Fruit fly (Drosophila melanogaster) whole organism, embryonic: ENCODE data around the gene EMC3.
A peak's percentile ranks its signal among the peaks of the same experiment; 100 is the strongest.

ENCODE experiments used
- Ada2b ChIP-seq: fragments of 200-800 bp; sonication (Bioruptor generic); IDR thresholded peaks from 2 replicates; pipeline ENCODE4 v1.3.6; 2022; ENCODE audit warnings: missing biosample characterization, missing genetic modification characterization
- Adf1 ChIP-seq: fragments of 200-800 bp; sonication (Bioruptor generic); IDR thresholded peaks from 2 replicates; pipeline ENCODE4 v1.3.6; 2022; ENCODE audit warnings: missing biosample characterization, missing genetic modification characterization
- Atf6 ChIP-seq: fragments of 200-800 bp; sonication (Bioruptor generic); IDR thresholded peaks from 2 replicates; pipeline ENCODE4 v1.3.6; 2022; ENCODE audit warnings: missing biosample characterization, missing genetic modification characterization
- Blimp-1 ChIP-seq: fragments of 200-800 bp; sonication (Bioruptor generic); optimal IDR thresholded peaks from 3 replicates; lab custom pipeline; 2018; ENCODE audit warnings: missing biosample characterization, missing genetic modification characterization, mild to moderate bottlenecking, moderate library complexity, missing genetic modification reagents
- Bteb2 ChIP-seq: fragments of 200-800 bp; sonication (Bioruptor generic); optimal IDR thresholded peaks from 2 replicates; lab custom pipeline; 2016; ENCODE audit warnings: missing biosample characterization, missing genetic modification characterization
- CG10565 ChIP-seq: fragments of 200-800 bp; sonication (Bioruptor generic); optimal IDR thresholded peaks from 3 replicates; lab custom pipeline; 2016; ENCODE audit warnings: missing biosample characterization, mild to moderate bottlenecking, missing genetic modification characterization
- CG11696 ChIP-seq: fragments of 200-800 bp; sonication (Bioruptor generic); IDR thresholded peaks from 2 replicates; pipeline ENCODE4 v1.3.6; 2022; ENCODE audit warnings: missing biosample characterization, missing genetic modification characterization
- CG12299 ChIP-seq: fragments of 200-800 bp; sonication (Bioruptor generic); optimal IDR thresholded peaks from 2 replicates; lab custom pipeline; 2018; ENCODE audit warnings: missing biosample characterization, mild to moderate bottlenecking, missing genetic modification characterization
- CG12942 ChIP-seq: fragments of 200-800 bp; sonication (Bioruptor generic); optimal IDR thresholded peaks from 3 replicates; lab custom pipeline; 2016; ENCODE audit warnings: missing biosample characterization, missing genetic modification characterization
- CG13123 ChIP-seq: fragments of 200-800 bp; sonication (Bioruptor generic); optimal IDR thresholded peaks from 2 replicates; lab custom pipeline; 2016; ENCODE audit warnings: missing biosample characterization, missing genetic modification characterization
- CG13624 ChIP-seq: fragments of 200-800 bp; sonication (Bioruptor generic); optimal IDR thresholded peaks from 2 replicates; lab custom pipeline; 2016; ENCODE audit warnings: missing biosample characterization, missing genetic modification characterization
- CG14860 ChIP-seq: fragments of 200-800 bp; sonication (Bioruptor generic); IDR thresholded peaks from 3 replicates; pipeline ENCODE4 v1.3.6; 2022; ENCODE audit warnings: missing biosample characterization, missing genetic modification characterization; ENCODE audit not compliant: partially characterized antibody
- CG18262 ChIP-seq: fragments of 200-800 bp; optimal IDR thresholded peaks from 3 replicates; lab custom pipeline; 2019; ENCODE audit warnings: missing biosample characterization, mild to moderate bottlenecking, missing genetic modification characterization, moderate library complexity
- CG32767 ChIP-seq: fragments of 200-800 bp; sonication (Bioruptor generic); IDR thresholded peaks from 2 replicates; pipeline ENCODE4 v1.3.6; 2022; ENCODE audit warnings: missing biosample characterization, missing genetic modification characterization
- CG4820 ChIP-seq: fragments of 200-800 bp; sonication (Bioruptor generic); optimal IDR thresholded peaks from 3 replicates; lab custom pipeline; 2016; ENCODE audit warnings: missing biosample characterization, missing genetic modification characterization
- CG4854 ChIP-seq: fragments of 200-800 bp; sonication (Bioruptor generic); optimal IDR thresholded peaks from 2 replicates; lab custom pipeline; 2016; ENCODE audit warnings: missing biosample characterization, missing genetic modification characterization, inconsistent platforms
- CG6765 ChIP-seq: fragments of 200-800 bp; sonication (Bioruptor generic); optimal IDR thresholded peaks from 3 replicates; lab custom pipeline; 2017; ENCODE audit warnings: missing biosample characterization, mild to moderate bottlenecking, missing genetic modification characterization
- CG8089 ChIP-seq: fragments of 200-800 bp; sonication (Bioruptor generic); optimal IDR thresholded peaks from 3 replicates; lab custom pipeline; 2016; ENCODE audit warnings: missing biosample characterization, missing genetic modification characterization
- CG8944 ChIP-seq: fragments of 200-800 bp; sonication (Bioruptor generic); optimal IDR thresholded peaks from 3 replicates; lab custom pipeline; 2016; ENCODE audit warnings: missing biosample characterization, missing genetic modification characterization
- Camta ChIP-seq: fragments of 200-800 bp; sonication (Bioruptor generic); optimal IDR thresholded peaks from 2 replicates; lab custom pipeline; 2016; ENCODE audit warnings: missing biosample characterization, missing genetic modification characterization
- Dad ChIP-seq: fragments of 200-800 bp; sonication (Bioruptor generic); optimal IDR thresholded peaks from 3 replicates; lab custom pipeline; 2016; ENCODE audit warnings: missing biosample characterization, missing genetic modification characterization
- HLH4C ChIP-seq: fragments of 200-800 bp; sonication (Bioruptor generic); IDR thresholded peaks from 3 replicates; pipeline ENCODE4 v1.3.6; 2022; ENCODE audit warnings: missing biosample characterization, missing genetic modification characterization; ENCODE audit not compliant: partially characterized antibody
- Hr78 ChIP-seq, 2 experiments: fragments of 200-800 bp in 1 of 2; fragments of >200 bp in 1 of 2; sonication (Bioruptor generic) in 1 of 2; optimal IDR thresholded peaks; 2 replicates each; lab custom pipeline; 2017 to 2019; ENCODE audit warnings: missing biosample characterization in 2 of 2, missing genetic modification characterization in 2 of 2, mild to moderate bottlenecking in 1 of 2, moderate library complexity in 1 of 2
- Nf-YC ChIP-seq: fragments of 200-800 bp; optimal IDR thresholded peaks from 3 replicates; lab custom pipeline; 2019; ENCODE audit warnings: missing biosample characterization, mild to moderate bottlenecking, missing genetic modification characterization, moderate library complexity
- NfI ChIP-seq: fragments of 200-800 bp; sonication (Bioruptor generic); optimal IDR thresholded peaks from 3 replicates; lab custom pipeline; 2018; ENCODE audit warnings: missing biosample characterization, mild to moderate bottlenecking, missing genetic modification characterization, moderate library complexity
- Opbp ChIP-seq: fragments of 200-800 bp; sonication (Bioruptor generic); IDR thresholded peaks from 3 replicates; pipeline ENCODE4 v1.3.6; 2022; ENCODE audit warnings: missing biosample characterization, missing genetic modification characterization; ENCODE audit not compliant: partially characterized antibody
- Stat92E ChIP-seq, 3 experiments: fragments of >200 bp in 2 of 3; fragments of 200-800 bp in 1 of 3; sonication (Bioruptor generic) in 1 of 3; optimal IDR thresholded peaks; 2 replicates each; lab custom pipeline; 2017 to 2019; ENCODE audit warnings: missing biosample characterization in 3 of 3, missing genetic modification characterization in 3 of 3, mild to moderate bottlenecking in 1 of 3, moderate library complexity in 1 of 3
- bigmax ChIP-seq: fragments of 200-800 bp; sonication (Bioruptor generic); optimal IDR thresholded peaks from 2 replicates; lab custom pipeline; 2018; ENCODE audit warnings: missing biosample characterization, mild to moderate bottlenecking, missing genetic modification characterization
- cas ChIP-seq: fragments of 200-800 bp; sonication (Bioruptor generic); IDR thresholded peaks from 2 replicates; pipeline ENCODE4 v1.3.6; 2022; ENCODE audit warnings: missing biosample characterization, missing genetic modification characterization
- chm ChIP-seq: fragments of 200-800 bp; sonication (Bioruptor generic); IDR thresholded peaks from 2 replicates; pipeline ENCODE4 v1.3.6; 2022; ENCODE audit warnings: missing biosample characterization, missing genetic modification characterization
- croc ChIP-seq: fragments of 200-800 bp; sonication (Bioruptor generic); conservative IDR thresholded peaks from 3 replicates; pipeline ENCODE4 v1.3.6; 2022; ENCODE audit warnings: missing biosample characterization, missing genetic modification characterization
- dan ChIP-seq: fragments of 200-800 bp; sonication (Bioruptor generic); IDR thresholded peaks from 2 replicates; pipeline ENCODE4 v1.3.6; 2022; ENCODE audit warnings: missing biosample characterization, missing genetic modification characterization
- dati ChIP-seq: fragments of 200-800 bp; sonication (Bioruptor generic); IDR thresholded peaks from 2 replicates; pipeline ENCODE4 v1.3.6; 2022; ENCODE audit warnings: missing biosample characterization, missing genetic modification characterization
- gcm2 ChIP-seq: fragments of 200-800 bp; sonication (Bioruptor generic); optimal IDR thresholded peaks from 2 replicates; lab custom pipeline; 2016; ENCODE audit warnings: missing biosample characterization, missing genetic modification characterization
- grn ChIP-seq: fragments of 200-800 bp; sonication (Bioruptor generic); optimal IDR thresholded peaks from 3 replicates; lab custom pipeline; 2017; ENCODE audit warnings: missing biosample characterization, missing genetic modification characterization
- kay ChIP-seq: fragments of 200-800 bp; sonication (Bioruptor generic); optimal IDR thresholded peaks from 2 replicates; lab custom pipeline; 2016; ENCODE audit warnings: missing biosample characterization, missing genetic modification characterization
- ken ChIP-seq: fragments of 200-800 bp; sonication (Bioruptor generic); IDR thresholded peaks from 3 replicates; pipeline ENCODE4 v1.3.6; 2022; ENCODE audit warnings: missing biosample characterization, missing genetic modification characterization
- knrl ChIP-seq: fragments of 200-800 bp; sonication (Bioruptor generic); IDR thresholded peaks from 3 replicates; pipeline ENCODE4 v1.3.6; 2022; ENCODE audit warnings: missing biosample characterization, missing genetic modification characterization; ENCODE audit not compliant: partially characterized antibody
- luna ChIP-seq: fragments of 200-800 bp; sonication (Bioruptor generic); optimal IDR thresholded peaks from 2 replicates; lab custom pipeline; 2016; ENCODE audit warnings: missing biosample characterization, missing genetic modification characterization
- nerfin-1 ChIP-seq: fragments of 200-800 bp; sonication (Bioruptor generic); optimal IDR thresholded peaks from 3 replicates; lab custom pipeline; 2019; ENCODE audit warnings: missing biosample characterization, mild to moderate bottlenecking, missing genetic modification characterization, moderate library complexity
- nerfin-2 ChIP-seq: fragments of 200-800 bp; sonication (Bioruptor generic); IDR thresholded peaks from 2 replicates; pipeline ENCODE4 v1.3.6; 2022; ENCODE audit warnings: missing biosample characterization, missing genetic modification characterization; ENCODE audit not compliant: partially characterized antibody
- pb ChIP-seq: fragments of 200-800 bp; sonication (Bioruptor generic); optimal IDR thresholded peaks from 3 replicates; lab custom pipeline; 2016; ENCODE audit warnings: missing biosample characterization, missing genetic modification characterization
- pros ChIP-seq: fragments of 200-800 bp; sonication (Bioruptor generic); optimal IDR thresholded peaks from 3 replicates; lab custom pipeline; 2019; ENCODE audit warnings: missing biosample characterization, mild to moderate bottlenecking, missing genetic modification characterization, moderate library complexity
- ro ChIP-seq: fragments of 200-800 bp; sonication (Bioruptor generic); IDR thresholded peaks from 2 replicates; pipeline ENCODE4 v1.3.6; 2022; ENCODE audit warnings: missing biosample characterization, missing genetic modification characterization
- sim ChIP-seq: fragments of 200-800 bp; sonication (Bioruptor generic); IDR thresholded peaks from 2 replicates; pipeline ENCODE4 v1.3.6; 2022; ENCODE audit warnings: missing biosample characterization, missing genetic modification characterization
- sisA ChIP-seq: fragments of 200-800 bp; sonication (Bioruptor generic); IDR thresholded peaks from 2 replicates; pipeline ENCODE4 v1.3.6; 2022; ENCODE audit warnings: missing biosample characterization, missing genetic modification characterization
- slp2 ChIP-seq: fragments of 200-800 bp; sonication (Bioruptor generic); optimal IDR thresholded peaks from 2 replicates; lab custom pipeline; 2016; ENCODE audit warnings: missing biosample characterization, missing genetic modification characterization
- ssp ChIP-seq: fragments of 200-800 bp; sonication (Bioruptor generic); IDR thresholded peaks from 2 replicates; pipeline ENCODE4 v1.3.6; 2022; ENCODE audit warnings: missing biosample characterization, missing genetic modification characterization
- tio ChIP-seq: fragments of 200-800 bp; sonication (Bioruptor generic); optimal IDR thresholded peaks from 2 replicates; lab custom pipeline; 2017; ENCODE audit warnings: missing biosample characterization, missing genetic modification characterization, inconsistent platforms
- vnd ChIP-seq: fragments of 200-800 bp; sonication (Bioruptor generic); IDR thresholded peaks from 3 replicates; pipeline ENCODE4 v1.3.6; 2022; ENCODE audit warnings: missing biosample characterization, missing genetic modification characterization; ENCODE audit not compliant: partially characterized antibody
- z ChIP-seq: fragments of 200-800 bp; sonication (Bioruptor generic); IDR thresholded peaks from 3 replicates; pipeline ENCODE4 v1.3.6; 2022; ENCODE audit warnings: missing biosample characterization, missing genetic modification characterization

Gene EMC3

DNA sequence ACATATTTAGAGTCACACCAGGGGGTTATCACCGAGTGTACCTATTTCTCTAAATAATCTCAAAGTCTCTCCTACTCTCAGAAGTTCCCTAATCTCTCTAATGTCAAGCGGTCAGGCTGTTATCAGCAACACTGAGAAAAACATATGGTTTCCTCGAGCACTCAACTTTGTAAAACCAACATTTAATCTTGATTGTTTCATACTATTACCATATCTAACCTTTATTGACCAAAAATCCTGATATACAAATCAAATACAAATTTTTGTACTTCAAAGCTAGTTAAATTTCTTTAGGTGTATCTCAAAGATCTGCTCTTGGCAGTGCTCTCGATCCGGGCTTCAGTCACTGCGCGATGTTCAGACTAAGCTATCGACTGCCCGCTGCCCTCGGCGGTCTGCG is 28.9 kb downstream of the EMC3 start, which contains the start of gene CG6415 (continued):
- TF ChIP-seq CG8944 (GFP tag; lab: Kevin White, UChicago), result peak; percentile 60
- 0 out of 2 replicates have a peak, but pooled peaks have one; percentile 19 for TF ChIP-seq cas (GFP tag; lab: Robert Waterston, UW)
- no peak for TF ChIP-seq HLH4C (GFP tag; lab: Robert Waterston, UW)
- TF ChIP-seq luna (GFP tag; lab: Kevin White, UChicago), result no peak
- TF ChIP-seq dati (GFP tag; lab: Robert Waterston, UW), result peak; percentile 50; the same call in 1 of the 2 replicates
- peak; percentile 46; the same call in 1 of the 2 replicates for TF ChIP-seq Ada2b (GFP tag; lab: Robert Waterston, UW)
- TF ChIP-seq Blimp-1 (GFP tag; lab: Kevin White, UChicago), result peak; percentile 74
- peak; percentile 64 for TF ChIP-seq croc (GFP tag; lab: Robert Waterston, UW)
- TF ChIP-seq CG32767 (GFP tag; lab: Robert Waterston, UW), result peak; percentile 21; the same call in 1 of the 2 replicates
- peak; percentile 44 for TF ChIP-seq CG6765 (GFP tag; lab: Kevin White, UChicago)
- no peak for TF ChIP-seq nerfin-2 (GFP tag; lab: Robert Waterston, UW)
- peak; percentile 6 for TF ChIP-seq pb (GFP tag; lab: Kevin White, UChicago)
- no peak for TF ChIP-seq bigmax (GFP tag; lab: Kevin White, UChicago)
- peak; percentile 77 for TF ChIP-seq Atf6 (GFP tag; lab: Robert Waterston, UW)
- TF ChIP-seq chm (GFP tag; lab: Robert Waterston, UW), result peak; percentile 61; the same call in 1 of the 2 replicates
- no peak for TF ChIP-seq knrl (GFP tag; lab: Robert Waterston, UW)
- peak; percentile 64 for TF ChIP-seq Camta (GFP tag; lab: Kevin White, UChicago)
- TF ChIP-seq CG12299 (tag; lab: Kevin White, UChicago), result no peak
- no peak for TF ChIP-seq vnd (GFP tag; lab: Robert Waterston, UW)
- TF ChIP-seq Hr78 (GFP tag; optimal IDR thresholded peaks at IDR 0.05; lab: Kevin White, UChicago), result peak in 1 of 2 experiments; percentile 62
- TF ChIP-seq Nf-YC (tag; lab: Kevin White, UChicago), result peak; percentile 62
- no peak for TF ChIP-seq nerfin-1 (tag; lab: Kevin White, UChicago)
- TF ChIP-seq CG12942, result peak; percentile 6
- TF ChIP-seq CG18262 (tag; lab: Kevin White, UChicago), result peak; percentile 81
- TF ChIP-seq CG4854, result peak; percentile 20
- TF ChIP-seq ssp (GFP tag; lab: Robert Waterston, UW), result peak; percentile 54
- peak; percentile 43; the same call in 1 of the 2 replicates for TF ChIP-seq sim
- TF ChIP-seq dan (GFP tag; lab: Robert Waterston, UW), result no peak
- peak; percentile 11 for TF ChIP-seq kay (GFP tag; lab: Kevin White, UChicago)
- TF ChIP-seq slp2 (GFP tag; lab: Kevin White, UChicago), result peak; percentile 52
- TF ChIP-seq ken (GFP tag; lab: Robert Waterston, UW), result peak; percentile 68
- TF ChIP-seq CG10565 (GFP tag; lab: Kevin White, UChicago), result no peak
- TF ChIP-seq CG8089 (GFP tag; lab: Kevin White, UChicago), result peak; percentile 44
- peak; percentile 58; the same call in 1 of the 2 replicates for TF ChIP-seq CG11696 (GFP tag; lab: Robert Waterston, UW)
- TF ChIP-seq CG13624, result peak; percentile 70
- TF ChIP-seq tio (GFP tag; lab: Kevin White, UChicago), result peak; percentile 36
- no peak for TF ChIP-seq Stat92E (GFP tag; optimal IDR thresholded peaks at IDR 0.05; lab: Kevin White, UChicago)
- no peak for TF ChIP-seq pros
- no peak for TF ChIP-seq Opbp
- peak; percentile 20 for TF ChIP-seq Dad
- peak; percentile 19 for TF ChIP-seq grn (GFP tag; lab: Kevin White, UChicago)
- peak; percentile 48 for TF ChIP-seq sisA (GFP tag; lab: Robert Waterston, UW)
- TF ChIP-seq gcm2 (GFP tag; lab: Kevin White, UChicago), result no peak
- no peak for TF ChIP-seq z (GFP tag; lab: Robert Waterston, UW)
- peak; percentile 45 for TF ChIP-seq Bteb2
- no peak for TF ChIP-seq Adf1 (GFP tag; lab: Robert Waterston, UW)
- TF ChIP-seq NfI (GFP tag; lab: Kevin White, UChicago), result peak; percentile 60
- peak; percentile 25; the same call in 1 of the 2 replicates for TF ChIP-seq ro (GFP tag; lab: Robert Waterston, UW)
- peak; percentile 75 for TF ChIP-seq CG4820 (GFP tag; lab: Kevin White, UChicago)
- peak; percentile 8 for TF ChIP-seq CG13123 (GFP tag; lab: Kevin White, UChicago)
- TF ChIP-seq CG14860 (GFP tag; lab: Robert Waterston, UW), result no peak
